Worm (Caenorhabditis elegans) whole organism, L3 larva: ENCODE results near the gene wht-5.

Experiments
- R02D3.7 ChIP-seq: fragments of 150-350 bp; optimal IDR thresholded peaks from 2 replicates; lab custom pipeline; 2014; ENCODE audit warnings: missing biosample characterization, missing genetic modification characterization
- ceh-82 ChIP-seq: fragments of 150-350 bp; optimal IDR thresholded peaks from 2 replicates; lab custom pipeline; 2014; ENCODE audit warnings: missing biosample characterization, missing genetic modification characterization
- nhr-11 ChIP-seq: fragments of 150-350 bp; optimal IDR thresholded peaks from 2 replicates; lab custom pipeline; 2014; ENCODE audit warnings: missing biosample characterization, missing genetic modification characterization
- nhr-237 ChIP-seq: fragments of 150-350 bp; optimal IDR thresholded peaks from 2 replicates; lab custom pipeline; 2014; ENCODE audit warnings: missing biosample characterization, missing genetic modification characterization

DNA sequence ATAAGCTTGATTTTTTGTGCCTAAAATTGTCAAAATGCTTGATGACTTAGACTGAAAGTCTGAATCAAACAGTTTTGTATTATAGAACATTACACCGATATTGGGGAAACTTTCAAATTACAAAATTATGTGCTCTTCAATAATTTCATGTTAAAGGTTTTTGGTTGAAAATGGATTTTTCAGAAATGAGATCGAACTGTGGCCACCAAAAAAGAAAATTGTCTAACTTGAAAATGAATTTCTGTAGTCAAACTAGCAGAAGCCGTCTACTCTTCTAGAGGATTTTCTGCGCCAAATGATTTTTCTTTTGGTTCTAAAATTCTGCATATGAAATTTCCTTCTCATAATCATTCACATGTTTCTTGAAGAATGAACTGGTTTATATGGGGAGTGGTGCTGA lies 3.5 kb downstream of the wht-5 start:
- no peak for TF ChIP-seq nhr-237 (tag; lab: Kevin White, UChicago)
- no peak for TF ChIP-seq ceh-82 (tag; lab: Kevin White, UChicago)
- no peak for TF ChIP-seq nhr-11 (tag; lab: Kevin White, UChicago)
- TF ChIP-seq R02D3.7 (tag; lab: Kevin White, UChicago) = no peak
